Worm (Caenorhabditis elegans): ENCODE data around the gene nspd-2.
"Not testable (repeated sequence)": the region's sequence is repeated elsewhere in the genome, so short reads cannot be mapped to it uniquely, and the experiment has no call there.

ce11 chrIV:9837349-9837748 is 6.5 kb upstream of the nspd-2 start, which contains the start of gene msp-10:
- not testable (repeated sequence) for TF ChIP-seq unc-130 (GFP tag; optimal IDR thresholded peaks at IDR 0.05); unc-62 (GFP tag; optimal IDR thresholded peaks at IDR 0.05); ceh-58 (GFP tag; IDR thresholded peaks at IDR 0.05); K12H6.12 (tag; optimal IDR thresholded peaks at IDR 0.05); ama-1 (optimal IDR thresholded peaks at IDR 0.05); ama-1 (GFP tag; optimal IDR thresholded peaks at IDR 0.05); lsl-1 (GFP tag; optimal IDR thresholded peaks at IDR 0.05); tbx-9 (tag; optimal IDR thresholded peaks at IDR 0.05; ENCODE audit: borderline replicate concordance); rpc-1 (optimal IDR thresholded peaks at IDR 0.05); rpc-1 (tag; optimal IDR thresholded peaks at IDR 0.05); C06A6.2 (GFP tag; conservative IDR thresholded peaks at IDR 0.05); ceh-91 (GFP tag; IDR thresholded peaks at IDR 0.05); atf-7 (tag; optimal IDR thresholded peaks at IDR 0.05); nhr-90 (tag; optimal IDR thresholded peaks at IDR 0.05); F23B12.7 (tag; optimal IDR thresholded peaks at IDR 0.05; ENCODE audit: insufficient read depth)
